Worm (Caenorhabditis elegans) whole organism, late embryonic: ENCODE results near the gene asns-1.

Experiments
- C08G9.2 ChIP-seq: sonication (generic microtip); optimal IDR thresholded peaks from 2 replicates; lab custom pipeline; 2016; ENCODE audit warnings: mild to moderate bottlenecking, missing genetic modification characterization, moderate library complexity, missing compliant biosample characterization
- C38D4.7 ChIP-seq: fragments of 200-800 bp; sonication (Bioruptor generic); optimal IDR thresholded peaks from 2 replicates; lab custom pipeline; 2018; ENCODE audit warnings: mild to moderate bottlenecking, missing genetic modification characterization, moderate library complexity, missing compliant biosample characterization
- F13H6.1 ChIP-seq: sonication (generic microtip); optimal IDR thresholded peaks from 2 replicates; lab custom pipeline; 2016; ENCODE audit warnings: missing genetic modification characterization, missing compliant biosample characterization
- ahr-1 ChIP-seq: sonication (generic microtip); optimal IDR thresholded peaks from 2 replicates; lab custom pipeline; 2016; ENCODE audit warnings: missing genetic modification characterization, missing compliant biosample characterization
- ceh-14 ChIP-seq: sonication (generic microtip); optimal IDR thresholded peaks from 2 replicates; lab custom pipeline; 2016; ENCODE audit warnings: missing genotype, missing genetic modification characterization, missing compliant biosample characterization
- ceh-18 ChIP-seq: sonication (generic microtip); optimal IDR thresholded peaks from 2 replicates; lab custom pipeline; 2016; ENCODE audit warnings: missing genetic modification characterization, missing compliant biosample characterization
- ceh-2 ChIP-seq: sonication (generic microtip); optimal IDR thresholded peaks from 2 replicates; lab custom pipeline; 2016; ENCODE audit warnings: missing genotype, missing genetic modification characterization, missing compliant biosample characterization
- ceh-22 ChIP-seq: sonication (generic microtip); optimal IDR thresholded peaks from 2 replicates; lab custom pipeline; 2017; ENCODE audit warnings: missing biosample characterization, missing genetic modification characterization
- ceh-24 ChIP-seq: sonication (generic microtip); optimal IDR thresholded peaks from 2 replicates; lab custom pipeline; 2016; ENCODE audit warnings: mild to moderate bottlenecking, missing genetic modification characterization, missing compliant biosample characterization
- ceh-31 ChIP-seq: sonication (generic microtip); optimal IDR thresholded peaks from 2 replicates; lab custom pipeline; 2016; ENCODE audit warnings: missing genetic modification characterization, missing compliant biosample characterization
- ceh-48 ChIP-seq: sonication (generic microtip); optimal IDR thresholded peaks from 2 replicates; lab custom pipeline; 2016; ENCODE audit warnings: missing genetic modification characterization, inconsistent platforms, missing compliant biosample characterization
- ceh-9 ChIP-seq: sonication (generic microtip); optimal IDR thresholded peaks from 2 replicates; lab custom pipeline; 2016; ENCODE audit warnings: mild to moderate bottlenecking, missing genetic modification characterization, inconsistent platforms, missing compliant biosample characterization
- che-1 ChIP-seq: sonication (generic microtip); optimal IDR thresholded peaks from 2 replicates; lab custom pipeline; 2016; ENCODE audit warnings: mild to moderate bottlenecking, missing genetic modification characterization, missing compliant biosample characterization
- dmd-4 ChIP-seq: sonication (generic microtip); optimal IDR thresholded peaks from 2 replicates; lab custom pipeline; 2016; ENCODE audit warnings: borderline replicate concordance, missing genetic modification characterization, missing compliant biosample characterization
- elt-2 ChIP-seq: sonication (generic microtip); optimal IDR thresholded peaks from 2 replicates; lab custom pipeline; 2016; ENCODE audit warnings: missing genetic modification reagents, missing genetic modification characterization, missing compliant biosample characterization
- ets-4 ChIP-seq: sonication (generic microtip); optimal IDR thresholded peaks from 2 replicates; lab custom pipeline; 2016; ENCODE audit warnings: missing genetic modification characterization, missing compliant biosample characterization
- fkh-10 ChIP-seq: fragments of 150-350 bp; optimal IDR thresholded peaks from 2 replicates; lab custom pipeline; 2014; ENCODE audit warnings: missing biosample characterization, missing genetic modification reagents, missing genetic modification characterization
- fkh-6 ChIP-seq: sonication (generic microtip); optimal IDR thresholded peaks from 2 replicates; lab custom pipeline; 2016; ENCODE audit warnings: missing genetic modification characterization, missing compliant biosample characterization
- gmeb-2 ChIP-seq: sonication (generic microtip); optimal IDR thresholded peaks from 2 replicates; lab custom pipeline; 2016; ENCODE audit warnings: missing genetic modification characterization, inconsistent platforms, missing compliant biosample characterization
- hlh-13 ChIP-seq: fragments of 200-800 bp; sonication (Bioruptor generic); optimal IDR thresholded peaks from 2 replicates; lab custom pipeline; 2018; ENCODE audit warnings: mild to moderate bottlenecking, missing genetic modification characterization, missing compliant biosample characterization
- hlh-15 ChIP-seq: sonication (generic microtip); optimal IDR thresholded peaks from 2 replicates; lab custom pipeline; 2016; ENCODE audit warnings: missing genetic modification characterization, missing compliant biosample characterization
- hlh-8 ChIP-seq: sonication (generic microtip); optimal IDR thresholded peaks from 2 replicates; lab custom pipeline; 2016; ENCODE audit warnings: missing genotype, missing genetic modification characterization, missing compliant biosample characterization
- lim-6 ChIP-seq: sonication (generic microtip); optimal IDR thresholded peaks from 2 replicates; lab custom pipeline; 2016; ENCODE audit warnings: missing genetic modification characterization, missing compliant biosample characterization
- madf-2 ChIP-seq: sonication (generic microtip); optimal IDR thresholded peaks from 2 replicates; lab custom pipeline; 2017; ENCODE audit warnings: missing genetic modification characterization, missing compliant biosample characterization
- nhr-11 ChIP-seq: fragments of 150-350 bp; optimal IDR thresholded peaks from 2 replicates; lab custom pipeline; 2014; ENCODE audit warnings: missing biosample characterization, missing genetic modification characterization
- nhr-232 ChIP-seq: sonication (generic microtip); optimal IDR thresholded peaks from 2 replicates; lab custom pipeline; 2016; ENCODE audit warnings: missing genetic modification characterization, missing compliant biosample characterization
- pag-3 ChIP-seq: sonication (generic microtip); optimal IDR thresholded peaks from 2 replicates; lab custom pipeline; 2016; ENCODE audit warnings: missing compliant biosample characterization, missing genetic modification characterization, borderline replicate concordance
- pat-9 ChIP-seq: fragments of 200-800 bp; sonication (Bioruptor generic); optimal IDR thresholded peaks from 2 replicates; lab custom pipeline; 2018; ENCODE audit warnings: mild to moderate bottlenecking, missing genetic modification characterization, moderate library complexity, missing compliant biosample characterization
- pax-1 ChIP-seq: fragments of 150-350 bp; optimal IDR thresholded peaks from 2 replicates; lab custom pipeline; 2014; ENCODE audit warnings: missing biosample characterization, missing genetic modification characterization
- pha-2 ChIP-seq: sonication (generic microtip); optimal IDR thresholded peaks from 2 replicates; lab custom pipeline; 2017; ENCODE audit warnings: mild to moderate bottlenecking, missing genetic modification characterization, missing compliant biosample characterization
- pha-4 ChIP-seq: fragments of 150-350 bp; optimal IDR thresholded peaks from 2 replicates; lab custom pipeline; 2018; ENCODE audit warnings: missing biosample characterization, missing genetic modification reagents, missing genetic modification characterization
- pqm-1 ChIP-seq: sonication (generic microtip); optimal IDR thresholded peaks from 2 replicates; lab custom pipeline; 2016; ENCODE audit warnings: missing genetic modification characterization, missing compliant biosample characterization
- pros-1 ChIP-seq: fragments of 150-350 bp; optimal IDR thresholded peaks from 2 replicates; lab custom pipeline; 2014; ENCODE audit warnings: missing biosample characterization, missing genetic modification reagents, missing genetic modification characterization
- rnt-1 ChIP-seq: sonication (generic microtip); optimal IDR thresholded peaks from 2 replicates; lab custom pipeline; 2016; ENCODE audit warnings: missing genetic modification characterization, missing compliant biosample characterization
- sdc-2 ChIP-seq: sonication (generic microtip); optimal IDR thresholded peaks from 2 replicates; lab custom pipeline; 2016; ENCODE audit warnings: missing genotype, missing genetic modification characterization, missing compliant biosample characterization
- tbx-2 ChIP-seq: sonication (generic microtip); optimal IDR thresholded peaks from 2 replicates; lab custom pipeline; 2016; ENCODE audit warnings: missing genetic modification characterization, missing compliant biosample characterization
- ttx-3 ChIP-seq: sonication (generic microtip); optimal IDR thresholded peaks from 2 replicates; lab custom pipeline; 2016; ENCODE audit warnings: missing genetic modification reagents, missing genetic modification characterization, missing compliant biosample characterization
- unc-3 ChIP-seq, 2 experiments: fragments of 200-800 bp in 1 of 2; sonication (Bioruptor generic) in 1 of 2; sonication (generic microtip) in 1 of 2; conservative IDR thresholded peaks in 1 of 2; optimal IDR thresholded peaks in 1 of 2; 2 replicates each; pipeline versions ENCODE4 v1.3.6 to Lab custom; 2016 to 2022; ENCODE audit warnings: missing compliant biosample characterization in 2 of 2, missing genetic modification characterization in 2 of 2, missing genetic modification reagents in 1 of 2
- ztf-16 ChIP-seq: sonication (generic microtip); optimal IDR thresholded peaks from 2 replicates; lab custom pipeline; 2017; ENCODE audit warnings: missing genetic modification characterization, missing compliant biosample characterization

asns-1 gene

DNA sequence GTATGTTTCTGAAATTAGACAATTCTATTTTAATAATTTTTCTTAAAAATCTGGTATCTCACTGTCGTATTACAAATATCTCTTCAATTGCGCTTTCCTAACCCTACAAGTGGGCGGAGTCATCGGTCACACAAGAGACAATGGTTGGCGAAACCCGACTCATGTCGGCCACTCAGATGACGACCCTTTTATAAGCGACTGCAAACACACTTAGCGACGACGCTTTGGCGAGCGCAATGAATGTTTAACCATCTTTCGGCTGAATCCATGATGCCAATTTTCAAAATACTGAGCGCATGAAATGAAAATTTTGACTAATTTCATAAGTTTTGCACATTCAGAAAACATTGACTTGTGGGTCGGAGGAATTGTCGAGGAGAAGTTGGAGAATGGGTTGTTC lies 45.6 kb upstream of the asns-1 start (continued):
- TF ChIP-seq ceh-24 (tag; lab: Kevin White, UChicago), result peak; percentile 100
- TF ChIP-seq madf-2 (tag; lab: Kevin White, UChicago), result peak; percentile 99
- TF ChIP-seq hlh-13, result peak; percentile 99
- TF ChIP-seq ztf-16, result peak; percentile 99
- TF ChIP-seq pros-1 (tag; lab: Kevin White, UChicago), result peak; percentile 71
- TF ChIP-seq che-1, result peak; percentile 98
- TF ChIP-seq ceh-18 (tag; lab: Kevin White, UChicago), result peak; percentile 95
- TF ChIP-seq sdc-2 (tag; lab: Kevin White, UChicago), result peak; percentile 93
- peak; percentile 98 for TF ChIP-seq lim-6 (tag; lab: Kevin White, UChicago)
- TF ChIP-seq ets-4 (tag; lab: Kevin White, UChicago), result peak; percentile 96
- peak; percentile 98 for TF ChIP-seq fkh-6 (tag; lab: Kevin White, UChicago)
- TF ChIP-seq ceh-2, result peak; percentile 99
- peak; percentile 97 for TF ChIP-seq C38D4.7 (GFP tag; lab: Kevin White, UChicago)
- TF ChIP-seq tbx-2 (tag; lab: Kevin White, UChicago), result peak; percentile 98
- peak; percentile 98 for TF ChIP-seq ahr-1 (tag; lab: Kevin White, UChicago)
- TF ChIP-seq dmd-4, result peak; percentile 99
- peak; percentile 97 for TF ChIP-seq rnt-1 (tag; lab: Kevin White, UChicago)
- TF ChIP-seq pat-9 (tag; lab: Kevin White, UChicago), result peak; percentile 99
- peak; percentile 98 for TF ChIP-seq ttx-3 (tag; lab: Kevin White, UChicago)
- peak; percentile 18 for TF ChIP-seq pax-1 (tag; lab: Kevin White, UChicago)
- peak; percentile 99 for TF ChIP-seq elt-2 (tag; lab: Kevin White, UChicago)
- no peak for TF ChIP-seq pha-4
- TF ChIP-seq nhr-232 (tag; lab: Kevin White, UChicago), result peak; percentile 97
- TF ChIP-seq unc-3 (GFP tag; conservative IDR thresholded peaks at IDR 0.05; lab: Robert Waterston, UW), result peak; percentile 99
- peak; percentile 98 for TF ChIP-seq unc-3 (tag; optimal IDR thresholded peaks at IDR 0.05; lab: Kevin White, UChicago)
- peak; percentile 99 for TF ChIP-seq hlh-15 (tag; lab: Kevin White, UChicago)
- TF ChIP-seq fkh-10 (GFP tag; lab: Kevin White, UChicago), result peak; percentile 95

DNA sequence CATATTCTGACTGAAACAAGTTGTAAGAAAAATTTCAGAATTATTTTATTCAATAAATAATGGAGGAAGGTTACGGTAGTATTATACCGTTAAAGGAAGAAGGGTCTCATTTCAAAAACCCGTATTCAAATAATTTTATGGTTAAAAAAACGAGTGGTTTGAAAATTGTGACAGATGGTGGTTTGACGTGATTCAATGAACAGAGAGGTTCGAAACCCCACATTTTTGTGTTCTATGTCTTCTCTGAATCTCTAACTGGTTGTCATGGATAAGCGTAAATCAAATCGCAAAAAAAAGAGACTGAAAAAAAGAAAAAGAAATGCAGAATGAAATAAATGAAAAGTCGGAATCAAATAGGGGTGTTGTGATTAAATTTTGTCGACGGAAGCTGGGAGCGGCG lies 38.6 kb upstream of the asns-1 start, which contains the start of gene ZK994.6:
Gene ZK994.6 (minus strand): TSS at position 101 of the 400 bp plus-strand sequence.
- no peak for TF ChIP-seq che-1
- no peak for TF ChIP-seq ceh-48 (tag; lab: Kevin White, UChicago)
- TF ChIP-seq gmeb-2, result no peak
- no peak for TF ChIP-seq C08G9.2 (tag; lab: Kevin White, UChicago)
- TF ChIP-seq hlh-8, result no peak
- no peak for TF ChIP-seq ahr-1 (tag; lab: Kevin White, UChicago)

- TF ChIP-seq rnt-1 (tag; lab: Kevin White, UChicago), result no peak
- no peak for TF ChIP-seq C08G9.2 (tag; lab: Kevin White, UChicago)
- TF ChIP-seq che-1, result no peak
- no peak for TF ChIP-seq pag-3
Measured at ce11 chrV:8513361-8513760, 32.6 kb upstream of the asns-1 start, which contains the start of gene F45F2.9. TSS of gene F45F2.9 (minus strand) at chrV:8513461.

DNA sequence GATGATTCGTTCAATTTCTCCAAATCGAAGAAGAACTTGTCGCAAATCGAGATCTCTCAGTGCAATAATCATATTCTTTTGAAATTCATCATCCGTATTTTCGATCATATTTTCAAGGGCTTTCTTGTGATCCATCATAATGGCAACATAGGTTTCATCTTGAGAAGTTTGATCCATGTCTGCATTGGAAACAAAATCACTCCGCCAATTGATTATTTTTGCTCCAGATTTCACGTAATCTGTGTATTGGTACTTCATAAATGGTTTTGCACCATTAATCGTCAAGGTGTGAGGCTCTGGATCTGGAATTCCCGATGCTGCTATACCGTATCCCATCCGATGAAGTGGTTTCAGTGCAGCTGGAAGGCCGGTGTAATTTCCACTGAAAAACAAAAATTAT lies 29.5 kb upstream of the asns-1 start:
- TF ChIP-seq ceh-31 (tag; lab: Kevin White, UChicago) (no peak), ceh-22 (no peak), pat-9 (tag; lab: Kevin White, UChicago) (no peak), ceh-14 (no peak), pros-1 (tag; lab: Kevin White, UChicago) (no peak), hlh-13 (no peak), pha-2 (tag; lab: Kevin White, UChicago) (no peak), ceh-2 (no peak), pha-4 (no peak), ceh-9 (no peak), ceh-48 (tag; lab: Kevin White, UChicago) (no peak), nhr-11 (tag; lab: Kevin White, UChicago) (no peak), F13H6.1 (tag; lab: Kevin White, UChicago) (no peak), pqm-1 (tag; lab: Kevin White, UChicago) (no peak), fkh-6 (tag; lab: Kevin White, UChicago) (no peak)
